Fruit fly (Drosophila melanogaster) whole organism, embryonic: ENCODE measurements around the gene CG43731.

Experiments used
- Atf6 ChIP-seq: fragments of 200-800 bp; sonication (Bioruptor generic); IDR thresholded peaks from 2 replicates; pipeline ENCODE4 v1.3.6; 2022; ENCODE audit warnings: missing biosample characterization, missing genetic modification characterization
- Awh ChIP-seq: fragments of 200-800 bp; sonication (Bioruptor generic); IDR thresholded peaks from 2 replicates; pipeline ENCODE4, ENCODE4 v1.3.6; 2022; ENCODE audit warnings: missing biosample characterization, missing genetic modification characterization
- CG10654 ChIP-seq: fragments of 200-800 bp; sonication (Bioruptor generic); optimal IDR thresholded peaks from 2 replicates; lab custom pipeline; 2016; ENCODE audit warnings: missing biosample characterization, missing genetic modification characterization
- CG10959 ChIP-seq: fragments of 200-800 bp; sonication (Bioruptor generic); IDR thresholded peaks from 2 replicates; pipeline ENCODE4 v1.3.6; 2022; ENCODE audit warnings: missing biosample characterization, missing genetic modification characterization
- CG11696 ChIP-seq: fragments of 200-800 bp; sonication (Bioruptor generic); IDR thresholded peaks from 2 replicates; pipeline ENCODE4 v1.3.6; 2022; ENCODE audit warnings: missing biosample characterization, missing genetic modification characterization
- CG14710 ChIP-seq: fragments of 200-800 bp; sonication (Bioruptor generic); optimal IDR thresholded peaks from 3 replicates; lab custom pipeline; 2019; ENCODE audit warnings: missing biosample characterization, mild to moderate bottlenecking, missing genetic modification characterization, moderate library complexity
- CG18599 ChIP-seq: fragments of 200-800 bp; sonication (Bioruptor generic); optimal IDR thresholded peaks from 3 replicates; lab custom pipeline; 2017; ENCODE audit warnings: missing biosample characterization, missing genetic modification characterization, mild to moderate bottlenecking, moderate library complexity, missing genetic modification reagents
- CG18619 ChIP-seq: fragments of 200-800 bp; sonication (Bioruptor generic); optimal IDR thresholded peaks from 3 replicates; lab custom pipeline; 2017; ENCODE audit warnings: missing biosample characterization, mild to moderate bottlenecking, missing genetic modification characterization
- CG2129 ChIP-seq: fragments of 200-800 bp; sonication (Bioruptor generic); IDR thresholded peaks from 2 replicates; pipeline ENCODE4 v1.3.6; 2022; ENCODE audit warnings: missing biosample characterization, missing genetic modification characterization; ENCODE audit not compliant: partially characterized antibody
- CG2712 ChIP-seq: fragments of 200-800 bp; optimal IDR thresholded peaks from 3 replicates; lab custom pipeline; 2019; ENCODE audit warnings: missing biosample characterization, mild to moderate bottlenecking, missing genetic modification characterization, moderate library complexity
- CG2875 ChIP-seq: fragments of 200-800 bp; sonication (Bioruptor generic); optimal IDR thresholded peaks from 2 replicates; lab custom pipeline; 2017; ENCODE audit warnings: missing biosample characterization, mild to moderate bottlenecking, missing genetic modification characterization, missing genetic modification reagents
- CG32532 ChIP-seq: fragments of 200-800 bp; sonication (Bioruptor generic); IDR thresholded peaks from 2 replicates; pipeline ENCODE4 v1.3.6; 2022; ENCODE audit warnings: missing biosample characterization, missing genetic modification characterization
- CG3281 ChIP-seq: fragments of 200-800 bp; sonication (Bioruptor generic); optimal IDR thresholded peaks from 3 replicates; lab custom pipeline; 2017; ENCODE audit warnings: missing biosample characterization, mild to moderate bottlenecking, missing genetic modification characterization
- CG34376 ChIP-seq: fragments of 200-800 bp; sonication (Bioruptor generic); optimal IDR thresholded peaks from 2 replicates; lab custom pipeline; 2018; ENCODE audit warnings: missing biosample characterization, mild to moderate bottlenecking, missing genetic modification characterization
- CG4282 ChIP-seq: fragments of 200-800 bp; sonication (Bioruptor generic); optimal IDR thresholded peaks from 2 replicates; lab custom pipeline; 2016; ENCODE audit warnings: missing biosample characterization, missing genetic modification characterization
- CG4424 ChIP-seq: fragments of 200-800 bp; sonication (Bioruptor generic); optimal IDR thresholded peaks from 3 replicates; lab custom pipeline; 2016; ENCODE audit warnings: missing biosample characterization, missing genetic modification characterization
- CG4730 ChIP-seq: fragments of 200-800 bp; sonication (Bioruptor generic); IDR thresholded peaks from 2 replicates; pipeline ENCODE4 v1.3.6; 2022; ENCODE audit warnings: missing biosample characterization, missing genetic modification characterization
- CG4854 ChIP-seq: fragments of 200-800 bp; sonication (Bioruptor generic); optimal IDR thresholded peaks from 2 replicates; lab custom pipeline; 2016; ENCODE audit warnings: missing biosample characterization, missing genetic modification characterization, inconsistent platforms
- CG8359 ChIP-seq: fragments of 200-800 bp; sonication (Bioruptor generic); optimal IDR thresholded peaks from 2 replicates; lab custom pipeline; 2017; ENCODE audit warnings: missing biosample characterization, mild to moderate bottlenecking, missing genetic modification characterization, borderline replicate concordance
- CoRest ChIP-seq: fragments of 200-800 bp; sonication (Bioruptor generic); optimal IDR thresholded peaks from 3 replicates; lab custom pipeline; 2018; ENCODE audit warnings: missing biosample characterization, mild to moderate bottlenecking, missing genetic modification characterization, moderate library complexity
- Eip74EF ChIP-seq, 2 experiments: fragments of 200-800 bp in 1 of 2; fragments of >200 bp in 1 of 2; sonication (Bioruptor generic) in 1 of 2; optimal IDR thresholded peaks; 2 replicates each; lab custom pipeline; 2017 to 2019; ENCODE audit warnings: missing biosample characterization in 2 of 2, missing genetic modification characterization in 2 of 2, mild to moderate bottlenecking in 1 of 2, moderate library complexity in 1 of 2
- Fer1 ChIP-seq: fragments of 200-800 bp; sonication (Bioruptor generic); optimal IDR thresholded peaks from 2 replicates; lab custom pipeline; 2017; ENCODE audit warnings: missing biosample characterization, mild to moderate bottlenecking, missing genetic modification characterization
- H2.0 ChIP-seq: fragments of 200-800 bp; sonication (Bioruptor generic); IDR thresholded peaks from 2 replicates; pipeline ENCODE4 v1.3.6; 2022; ENCODE audit warnings: missing biosample characterization, missing genetic modification characterization
- HLH54F ChIP-seq: fragments of 200-800 bp; sonication (Bioruptor generic); optimal IDR thresholded peaks from 3 replicates; lab custom pipeline; 2016; ENCODE audit warnings: missing biosample characterization, missing genetic modification characterization
- Hr78 ChIP-seq, 2 experiments: fragments of 200-800 bp in 1 of 2; fragments of >200 bp in 1 of 2; sonication (Bioruptor generic) in 1 of 2; optimal IDR thresholded peaks; 2 replicates each; lab custom pipeline; 2017 to 2019; ENCODE audit warnings: missing biosample characterization in 2 of 2, missing genetic modification characterization in 2 of 2, mild to moderate bottlenecking in 1 of 2, moderate library complexity in 1 of 2
- Mad ChIP-seq: fragments of 200-800 bp; sonication (Bioruptor generic); optimal IDR thresholded peaks from 2 replicates; lab custom pipeline; 2016; ENCODE audit warnings: missing biosample characterization, missing genetic modification characterization
- Mrtf ChIP-seq: fragments of 200-800 bp; sonication (Bioruptor generic); IDR thresholded peaks from 3 replicates; pipeline ENCODE4 v1.3.6; 2022; ENCODE audit warnings: missing biosample characterization, missing genetic modification characterization
- Myb ChIP-seq: fragments of 200-800 bp; sonication (Bioruptor generic); optimal IDR thresholded peaks from 2 replicates; lab custom pipeline; 2016; ENCODE audit warnings: missing biosample characterization, missing genetic modification characterization
- PHDP ChIP-seq: fragments of 200-800 bp; sonication (Bioruptor generic); optimal IDR thresholded peaks from 3 replicates; lab custom pipeline; 2018; ENCODE audit warnings: missing biosample characterization, mild to moderate bottlenecking, missing genetic modification characterization, moderate library complexity
- bigmax ChIP-seq: fragments of 200-800 bp; sonication (Bioruptor generic); optimal IDR thresholded peaks from 2 replicates; lab custom pipeline; 2018; ENCODE audit warnings: missing biosample characterization, mild to moderate bottlenecking, missing genetic modification characterization
- chif ChIP-seq, 2 experiments: fragments of 200-800 bp; sonication (Bioruptor generic); optimal IDR thresholded peaks; 3 replicates each; lab custom pipeline; 2016; ENCODE audit warnings: missing biosample characterization in 2 of 2, missing genetic modification characterization in 2 of 2
- crp ChIP-seq, 2 experiments: fragments of 200-800 bp; sonication (Bioruptor generic); optimal IDR thresholded peaks; 2 replicates in 1 of 2; 3 replicates in 1 of 2; lab custom pipeline; 2017; ENCODE audit warnings: missing biosample characterization in 2 of 2, missing genetic modification characterization in 2 of 2, mild to moderate bottlenecking in 1 of 2, moderate library complexity in 1 of 2
- esg ChIP-seq: fragments of 200-800 bp; sonication (Bioruptor generic); conservative IDR thresholded peaks from 2 replicates; pipeline ENCODE4 v1.3.6; 2022; ENCODE audit warnings: missing biosample characterization, missing genetic modification characterization
- gem ChIP-seq: fragments of 200-800 bp; sonication (Bioruptor generic); optimal IDR thresholded peaks from 2 replicates; lab custom pipeline; 2019; ENCODE audit warnings: missing biosample characterization, mild to moderate bottlenecking, missing genetic modification characterization, moderate library complexity
- hth ChIP-seq: fragments of >200 bp; optimal IDR thresholded peaks from 2 replicates; lab custom pipeline; 2017; ENCODE audit warnings: inconsistent platforms
- ind ChIP-seq: fragments of 200-800 bp; sonication (Bioruptor generic); optimal IDR thresholded peaks from 3 replicates; lab custom pipeline; 2016; ENCODE audit warnings: missing biosample characterization, missing genetic modification characterization
- jing ChIP-seq: fragments of 200-800 bp; sonication (Bioruptor generic); optimal IDR thresholded peaks from 2 replicates; lab custom pipeline; 2018; ENCODE audit warnings: missing biosample characterization, mild to moderate bottlenecking, missing genetic modification characterization
- org-1 ChIP-seq: fragments of 200-800 bp; sonication (Bioruptor generic); optimal IDR thresholded peaks from 2 replicates; lab custom pipeline; 2017; ENCODE audit warnings: missing biosample characterization, missing genetic modification characterization
- pan ChIP-seq, 4 experiments: fragments of >200 bp in 3 of 4; fragments of 200-800 bp in 1 of 4; sonication (Bioruptor generic) in 1 of 4; optimal IDR thresholded peaks in 3 of 4; IDR thresholded peaks in 1 of 4; 2 replicates each; pipeline versions ENCODE4 v1.3.6 to Lab custom; 2017 to 2022; ENCODE audit warnings: missing biosample characterization in 2 of 4, missing genetic modification characterization in 2 of 4, mixed read lengths in 1 of 4
- pros ChIP-seq: fragments of 200-800 bp; sonication (Bioruptor generic); optimal IDR thresholded peaks from 3 replicates; lab custom pipeline; 2019; ENCODE audit warnings: missing biosample characterization, mild to moderate bottlenecking, missing genetic modification characterization, moderate library complexity
- pzg ChIP-seq: fragments of 200-800 bp; sonication (Bioruptor generic); optimal IDR thresholded peaks from 3 replicates; lab custom pipeline; 2018; ENCODE audit warnings: missing biosample characterization, mild to moderate bottlenecking, missing genetic modification characterization, moderate library complexity
- sc ChIP-seq, 3 experiments: fragments of >200 bp in 2 of 3; fragments of 200-800 bp in 1 of 3; sonication (Bioruptor generic) in 1 of 3; optimal IDR thresholded peaks; 2 replicates in 2 of 3; 3 replicates in 1 of 3; lab custom pipeline; 2017; ENCODE audit warnings: mild to moderate bottlenecking in 1 of 3, missing biosample characterization in 1 of 3, missing genetic modification characterization in 1 of 3, missing genetic modification reagents in 1 of 3
- sim ChIP-seq: fragments of 200-800 bp; sonication (Bioruptor generic); IDR thresholded peaks from 2 replicates; pipeline ENCODE4 v1.3.6; 2022; ENCODE audit warnings: missing biosample characterization, missing genetic modification characterization
- sug ChIP-seq: fragments of 200-800 bp; optimal IDR thresholded peaks from 2 replicates; lab custom pipeline; 2019; ENCODE audit warnings: missing biosample characterization, mild to moderate bottlenecking, missing genetic modification characterization, moderate library complexity
- tgo ChIP-seq: fragments of 200-800 bp; sonication (Bioruptor generic); IDR thresholded peaks from 3 replicates; pipeline ENCODE4 v1.3.6; 2022; ENCODE audit warnings: missing biosample characterization, missing genetic modification characterization
- unpg ChIP-seq: fragments of 200-800 bp; sonication (Bioruptor generic); optimal IDR thresholded peaks from 3 replicates; lab custom pipeline; 2018; ENCODE audit warnings: missing biosample characterization, mild to moderate bottlenecking, missing genetic modification characterization, moderate library complexity
- vfl ChIP-seq: fragments of 200-800 bp; sonication (Bioruptor generic); optimal IDR thresholded peaks from 2 replicates; lab custom pipeline; 2016; ENCODE audit warnings: missing biosample characterization, missing genetic modification characterization
- zf30C ChIP-seq: fragments of 200-800 bp; sonication (Bioruptor generic); optimal IDR thresholded peaks from 3 replicates; lab custom pipeline; 2018; ENCODE audit warnings: missing biosample characterization, mild to moderate bottlenecking, missing genetic modification characterization
- zfh2 ChIP-seq: fragments of 200-800 bp; sonication (Bioruptor generic); optimal IDR thresholded peaks from 2 replicates; lab custom pipeline; 2016; ENCODE audit warnings: missing biosample characterization, missing genetic modification characterization

The CG43731 gene

dm6 chr2L:19140984-19141262 lies 39.1 kb downstream of the CG43731 start (continued):
- TF ChIP-seq CG18619 (GFP tag; lab: Kevin White, UChicago) = peak; percentile 40
- TF ChIP-seq Mad (GFP tag; lab: Kevin White, UChicago) = peak; percentile 10
- TF ChIP-seq CG14710 (tag; lab: Kevin White, UChicago) = no peak
- no peak for TF ChIP-seq sc (optimal IDR thresholded peaks at IDR 0.05; lab: Kevin White, UChicago)
- no peak for TF ChIP-seq sc (GFP tag; optimal IDR thresholded peaks at IDR 0.05; lab: Kevin White, UChicago)
- TF ChIP-seq bigmax (GFP tag; lab: Kevin White, UChicago) = no peak
- TF ChIP-seq H2.0 = no peak
- 0 out of 2 replicates have a peak, but pooled peaks have one; percentile 40 for TF ChIP-seq CG11696 (GFP tag; lab: Robert Waterston, UW)
- TF ChIP-seq pan (optimal IDR thresholded peaks at IDR 0.05; lab: Kevin White, UChicago) = no peak
- peak in 1 of 2 experiments; percentile 40 for TF ChIP-seq pan (GFP tag; optimal IDR thresholded peaks at IDR 0.05 in 1 of 2, IDR thresholded peaks at IDR 0.05 in 1 of 2)
- TF ChIP-seq ind (GFP tag; lab: Kevin White, UChicago) = peak; percentile 13
- TF ChIP-seq unpg = peak; percentile 31
- TF ChIP-seq Awh = no peak
- TF ChIP-seq Myb (GFP tag; lab: Kevin White, UChicago) = peak; percentile 8
- no peak for TF ChIP-seq hth (lab: Kevin White, UChicago)
- no peak for TF ChIP-seq jing (GFP tag; lab: Kevin White, UChicago)
- no peak for TF ChIP-seq CG4424 (GFP tag; lab: Kevin White, UChicago)
- TF ChIP-seq HLH54F (GFP tag; lab: Kevin White, UChicago) = peak; percentile 29
- TF ChIP-seq CG10959 (GFP tag; lab: Robert Waterston, UW) = no peak
- peak; percentile 60 for TF ChIP-seq CG3281 (GFP tag; lab: Kevin White, UChicago)
- no peak for TF ChIP-seq crp (GFP tag; optimal IDR thresholded peaks at IDR 0.05; lab: Kevin White, UChicago)
- TF ChIP-seq Mrtf (GFP tag; lab: Robert Waterston, UW) = 0 out of 3 replicates have a peak, but pooled peaks have one; percentile 49
- peak; percentile 27 for TF ChIP-seq CG2712 (tag; lab: Kevin White, UChicago)
- TF ChIP-seq CG10654 (GFP tag; lab: Kevin White, UChicago) = no peak
- peak; percentile 4 for TF ChIP-seq org-1 (GFP tag; lab: Kevin White, UChicago)
- TF ChIP-seq CG32532 (GFP tag; lab: Robert Waterston, UW) = peak; percentile 59; the same call in 1 of the 2 replicates
- TF ChIP-seq CG18599 (GFP tag; lab: Kevin White, UChicago) = peak; percentile 68
- no peak for TF ChIP-seq zf30C (GFP tag; lab: Kevin White, UChicago)
- TF ChIP-seq CG4730 (GFP tag; lab: Robert Waterston, UW) = no peak
- TF ChIP-seq Atf6 (GFP tag; lab: Robert Waterston, UW) = 0 out of 2 replicates have a peak, but pooled peaks have one; percentile 32
- TF ChIP-seq Eip74EF (GFP tag; optimal IDR thresholded peaks at IDR 0.05; lab: Kevin White, UChicago) = peak in 1 of 2 experiments; percentile 19
- TF ChIP-seq CG4854 (GFP tag; lab: Kevin White, UChicago) = peak; percentile 32
- TF ChIP-seq Hr78 (GFP tag; optimal IDR thresholded peaks at IDR 0.05; lab: Kevin White, UChicago) = no peak
- TF ChIP-seq chif (GFP tag; optimal IDR thresholded peaks at IDR 0.05; lab: Kevin White, UChicago) = no peak
- no peak for TF ChIP-seq CG4282 (GFP tag; lab: Kevin White, UChicago)
- peak; percentile 56 for TF ChIP-seq Fer1 (GFP tag; lab: Kevin White, UChicago)
- no peak for TF ChIP-seq CoRest
- TF ChIP-seq sug (tag; lab: Kevin White, UChicago) = no peak
- peak; percentile 27; the same call in 1 of the 2 replicates for TF ChIP-seq esg (GFP tag; lab: Robert Waterston, UW)
- peak; percentile 26 for TF ChIP-seq PHDP (tag; lab: Kevin White, UChicago)
- TF ChIP-seq CG34376 (GFP tag; lab: Kevin White, UChicago) = peak; percentile 12
- no peak for TF ChIP-seq CG8359 (GFP tag; lab: Kevin White, UChicago)
- no peak for TF ChIP-seq pros (GFP tag; lab: Kevin White, UChicago)
- TF ChIP-seq gem = peak; percentile 54
- TF ChIP-seq pzg (GFP tag; lab: Kevin White, UChicago) = no peak
- TF ChIP-seq CG2129 (GFP tag; lab: Robert Waterston, UW) = no peak
- TF ChIP-seq CG2875 (GFP tag; lab: Kevin White, UChicago) = no peak
- TF ChIP-seq vfl = no peak
- TF ChIP-seq zfh2 (GFP tag; lab: Kevin White, UChicago) = peak; percentile 61
- TF ChIP-seq tgo = peak; percentile 29; the same call in 2 of the 3 replicates
- TF ChIP-seq sim (GFP tag; lab: Robert Waterston, UW) = no peak
